Worm (Caenorhabditis elegans) whole organism, young adult: ENCODE data around the gene W01B6.6.

ENCODE experiments used
- F23B12.7 ChIP-seq: sonication (generic microtip); optimal IDR thresholded peaks from 2 replicates; lab custom pipeline; 2017; ENCODE audit warnings: missing genetic modification characterization, mild to moderate bottlenecking, missing compliant biosample characterization, antibody characterized with exemption, moderate library complexity; ENCODE audit not compliant: insufficient read depth
- ceh-40 ChIP-seq: fragments of 200-800 bp; sonication (Bioruptor generic); IDR thresholded peaks from 2 replicates; pipeline ENCODE4 v1.3.6; 2022; ENCODE audit warnings: missing genetic modification characterization, missing compliant biosample characterization
- dox-1 ChIP-seq: fragments of 200-800 bp; sonication (Bioruptor generic); IDR thresholded peaks from 2 replicates; pipeline ENCODE4 v1.3.6; 2022; ENCODE audit warnings: missing genetic modification reagents, missing genetic modification characterization, missing compliant biosample characterization
- dpff-1 ChIP-seq: sonication (generic microtip); optimal IDR thresholded peaks from 2 replicates; lab custom pipeline; 2017; ENCODE audit warnings: mild to moderate bottlenecking, missing genetic modification characterization, missing compliant biosample characterization
- dpl-1 ChIP-seq: fragments of 150-350 bp; optimal IDR thresholded peaks from 2 replicates; lab custom pipeline; 2014; ENCODE audit warnings: missing biosample characterization, missing genetic modification reagents, missing genetic modification characterization
- lsy-27 ChIP-seq: sonication (generic microtip); optimal IDR thresholded peaks from 2 replicates; lab custom pipeline; 2017; ENCODE audit warnings: missing genetic modification characterization, mild to moderate bottlenecking, missing compliant biosample characterization, antibody characterized with exemption, missing genotype, borderline replicate concordance; ENCODE audit not compliant: insufficient read depth
- madf-3 ChIP-seq: fragments of 200-800 bp; sonication (Bioruptor generic); IDR thresholded peaks from 2 replicates; pipeline ENCODE4 v1.3.6; 2022; ENCODE audit warnings: missing genetic modification reagents, missing genetic modification characterization, missing compliant biosample characterization
- nfya-1 ChIP-seq: sonication (generic microtip); optimal IDR thresholded peaks from 2 replicates; lab custom pipeline; 2017; ENCODE audit warnings: antibody characterized with exemption, missing compliant biosample characterization, missing genetic modification characterization, borderline replicate concordance; ENCODE audit not compliant: insufficient read depth
- snpc-3.4 ChIP-seq: sonication (generic microtip); optimal IDR thresholded peaks from 2 replicates; lab custom pipeline; 2017; ENCODE audit warnings: missing genetic modification characterization, mild to moderate bottlenecking, missing compliant biosample characterization, antibody characterized with exemption, moderate library complexity, missing genotype, missing genetic modification reagents

Gene W01B6.6

ce11 chrIV:10129957-10130356 lies 49.0 kb downstream of the W01B6.6 start, which contains the start of gene glt-3:
Gene glt-3, plus strand, starts transcription at chrIV:10130257.
- TF ChIP-seq dpff-1 (tag; lab: Kevin White, UChicago) (no peak), dpl-1 (no peak), lsy-27 (no peak), dox-1 (GFP tag; lab: Robert Waterston, UW) (no peak), F23B12.7 (tag; lab: Kevin White, UChicago) (no peak), ceh-40 (GFP tag; lab: Robert Waterston, UW) (no peak), nfya-1 (no peak), snpc-3.4 (tag; lab: Kevin White, UChicago) (no peak), madf-3 (GFP tag; lab: Robert Waterston, UW) (no peak)
